Fruit fly (Drosophila melanogaster) whole organism, prepupa: ENCODE measurements around the gene CG6154.

Experiments
- Blimp-1 ChIP-seq: fragments of 200-800 bp; sonication (Bioruptor generic); optimal IDR thresholded peaks from 3 replicates; lab custom pipeline; 2017; ENCODE audit warnings: missing biosample characterization, missing genetic modification characterization, mild to moderate bottlenecking, moderate library complexity, missing genetic modification reagents
- CG10631 ChIP-seq: fragments of 200-800 bp; sonication (Bioruptor generic); optimal IDR thresholded peaks from 2 replicates; lab custom pipeline; 2016; ENCODE audit warnings: missing biosample characterization, missing genetic modification characterization
- CG10669 ChIP-seq: fragments of 200-800 bp; sonication (Bioruptor generic); optimal IDR thresholded peaks from 3 replicates; lab custom pipeline; 2018; ENCODE audit warnings: missing biosample characterization, mild to moderate bottlenecking, missing genetic modification characterization, moderate library complexity
- CG11294 ChIP-seq: fragments of 200-800 bp; sonication (Bioruptor generic); IDR thresholded peaks from 2 replicates; pipeline ENCODE4 v1.3.6; 2022; ENCODE audit warnings: missing biosample characterization, missing genetic modification characterization
- CG11902 ChIP-seq: fragments of 200-800 bp; sonication (Bioruptor generic); optimal IDR thresholded peaks from 3 replicates; lab custom pipeline; 2016; ENCODE audit warnings: missing biosample characterization, missing genetic modification characterization
- CG15336 ChIP-seq: fragments of 200-800 bp; sonication (Bioruptor generic); IDR thresholded peaks from 2 replicates; pipeline ENCODE4 v1.3.6; 2022; ENCODE audit warnings: missing biosample characterization, missing genetic modification characterization
- CG3032 ChIP-seq: fragments of 200-800 bp; optimal IDR thresholded peaks from 2 replicates; lab custom pipeline; 2019; ENCODE audit warnings: missing biosample characterization, mild to moderate bottlenecking, missing genetic modification characterization, moderate library complexity
- CG31627 ChIP-seq: fragments of 200-800 bp; sonication (Bioruptor generic); optimal IDR thresholded peaks from 3 replicates; lab custom pipeline; 2016; ENCODE audit warnings: missing biosample characterization, missing genetic modification characterization
- CG34406 ChIP-seq: fragments of 200-800 bp; sonication (Bioruptor generic); optimal IDR thresholded peaks from 3 replicates; lab custom pipeline; 2016; ENCODE audit warnings: missing biosample characterization, missing genetic modification characterization
- CG3919 ChIP-seq: fragments of 200-800 bp; sonication (Bioruptor generic); optimal IDR thresholded peaks from 3 replicates; lab custom pipeline; 2016; ENCODE audit warnings: missing biosample characterization, missing genetic modification characterization
- CG4318 ChIP-seq: fragments of 200-800 bp; sonication (Bioruptor generic); optimal IDR thresholded peaks from 3 replicates; lab custom pipeline; 2017; ENCODE audit warnings: missing biosample characterization, mild to moderate bottlenecking, missing genetic modification characterization
- CG6163 ChIP-seq: fragments of 200-800 bp; sonication (Bioruptor generic); IDR thresholded peaks from 3 replicates; pipeline ENCODE4 v1.3.6; 2022; ENCODE audit warnings: missing biosample characterization, missing genetic modification characterization
- CG6276 ChIP-seq: fragments of 200-800 bp; sonication (Bioruptor generic); optimal IDR thresholded peaks from 2 replicates; lab custom pipeline; 2017; ENCODE audit warnings: missing biosample characterization, mild to moderate bottlenecking, missing genetic modification characterization
- CG6792 ChIP-seq: fragments of 200-800 bp; sonication (Bioruptor generic); optimal IDR thresholded peaks from 3 replicates; lab custom pipeline; 2016; ENCODE audit warnings: missing biosample characterization, missing genetic modification characterization
- CG6854 ChIP-seq: fragments of 200-800 bp; sonication (Bioruptor generic); optimal IDR thresholded peaks from 2 replicates; lab custom pipeline; 2017; ENCODE audit warnings: missing biosample characterization, mild to moderate bottlenecking, missing genetic modification characterization
- CG7368 ChIP-seq: fragments of 200-800 bp; sonication (Bioruptor generic); optimal IDR thresholded peaks from 3 replicates; lab custom pipeline; 2016; ENCODE audit warnings: missing biosample characterization, missing genetic modification characterization
- CG8119 ChIP-seq: fragments of 200-800 bp; sonication (Bioruptor generic); IDR thresholded peaks from 3 replicates; pipeline ENCODE4 v1.3.6; 2022; ENCODE audit warnings: missing biosample characterization, missing genetic modification characterization
- CG8319 ChIP-seq: fragments of 200-800 bp; sonication (Bioruptor generic); optimal IDR thresholded peaks from 3 replicates; lab custom pipeline; 2016; ENCODE audit warnings: missing biosample characterization, missing genetic modification characterization
- CG8632 ChIP-seq: fragments of 200-800 bp; sonication (Bioruptor generic); optimal IDR thresholded peaks from 3 replicates; lab custom pipeline; 2016; ENCODE audit warnings: missing biosample characterization, missing genetic modification characterization
- CG9139 ChIP-seq: fragments of 200-800 bp; sonication (Bioruptor generic); optimal IDR thresholded peaks from 3 replicates; lab custom pipeline; 2017; ENCODE audit warnings: missing biosample characterization, mild to moderate bottlenecking, missing genetic modification characterization
- Eip75B ChIP-seq: fragments of 200-800 bp; sonication (Bioruptor generic); optimal IDR thresholded peaks from 3 replicates; lab custom pipeline; 2016; ENCODE audit warnings: missing biosample characterization, missing genetic modification characterization
- Eip93F ChIP-seq: fragments of 200-800 bp; sonication (Bioruptor generic); optimal IDR thresholded peaks from 2 replicates; lab custom pipeline; 2016; ENCODE audit warnings: missing biosample characterization, mild to moderate bottlenecking, missing genetic modification characterization
- Ets21C ChIP-seq: fragments of 200-800 bp; sonication (Bioruptor generic); optimal IDR thresholded peaks from 3 replicates; lab custom pipeline; 2016; ENCODE audit warnings: missing biosample characterization, missing genetic modification characterization
- Ets96B ChIP-seq: fragments of 200-800 bp; optimal IDR thresholded peaks from 2 replicates; lab custom pipeline; 2019; ENCODE audit warnings: missing biosample characterization, mild to moderate bottlenecking, missing genetic modification characterization, moderate library complexity
- Gug ChIP-seq: fragments of 200-800 bp; sonication (Bioruptor generic); IDR thresholded peaks from 2 replicates; pipeline ENCODE4 v1.3.6; 2022; ENCODE audit warnings: missing biosample characterization, missing genetic modification characterization
- Hr39 ChIP-seq: fragments of 200-800 bp; sonication (Bioruptor generic); optimal IDR thresholded peaks from 2 replicates; lab custom pipeline; 2016; ENCODE audit warnings: missing biosample characterization, missing genetic modification characterization
- Hr4 ChIP-seq: fragments of 200-800 bp; sonication (Bioruptor generic); optimal IDR thresholded peaks from 3 replicates; lab custom pipeline; 2016; ENCODE audit warnings: missing biosample characterization, missing genetic modification characterization
- Lpt ChIP-seq: fragments of 200-800 bp; sonication (Bioruptor generic); optimal IDR thresholded peaks from 3 replicates; lab custom pipeline; 2016; ENCODE audit warnings: missing biosample characterization, missing genetic modification characterization
- OdsH ChIP-seq: fragments of 200-800 bp; sonication (Bioruptor generic); optimal IDR thresholded peaks from 3 replicates; lab custom pipeline; 2016; ENCODE audit warnings: missing biosample characterization, missing genetic modification characterization
- Smox ChIP-seq: fragments of 200-800 bp; sonication (Bioruptor generic); optimal IDR thresholded peaks from 3 replicates; lab custom pipeline; 2016; ENCODE audit warnings: missing biosample characterization, missing genetic modification characterization
- Sox102F ChIP-seq: fragments of 200-800 bp; sonication (Bioruptor generic); optimal IDR thresholded peaks from 2 replicates; lab custom pipeline; 2016; ENCODE audit warnings: missing biosample characterization, mild to moderate bottlenecking, missing genetic modification characterization
- Sox14 ChIP-seq: fragments of 200-800 bp; sonication (Bioruptor generic); optimal IDR thresholded peaks from 3 replicates; lab custom pipeline; 2016; ENCODE audit warnings: missing biosample characterization, missing genetic modification characterization
- Sox15 ChIP-seq: fragments of 200-800 bp; sonication (Bioruptor generic); optimal IDR thresholded peaks from 3 replicates; lab custom pipeline; 2016; ENCODE audit warnings: missing biosample characterization, missing genetic modification characterization
- achi ChIP-seq: fragments of 200-800 bp; sonication (Bioruptor generic); optimal IDR thresholded peaks from 3 replicates; lab custom pipeline; 2016; ENCODE audit warnings: missing biosample characterization, missing genetic modification characterization
- acj6 ChIP-seq: fragments of 200-800 bp; sonication (Bioruptor generic); optimal IDR thresholded peaks from 3 replicates; lab custom pipeline; 2016; ENCODE audit warnings: missing biosample characterization, missing genetic modification characterization
- cyc ChIP-seq: fragments of 200-800 bp; sonication (Bioruptor generic); optimal IDR thresholded peaks from 3 replicates; lab custom pipeline; 2016; ENCODE audit warnings: missing biosample characterization, missing genetic modification characterization
- dac ChIP-seq: fragments of 200-800 bp; sonication (Bioruptor generic); optimal IDR thresholded peaks from 2 replicates; lab custom pipeline; 2017; ENCODE audit warnings: missing biosample characterization, mild to moderate bottlenecking, missing genetic modification characterization
- eg ChIP-seq: fragments of 200-800 bp; sonication (Bioruptor generic); IDR thresholded peaks from 3 replicates; pipeline ENCODE4 v1.3.6; 2022; ENCODE audit warnings: missing biosample characterization, missing genetic modification characterization
- esn ChIP-seq: fragments of 200-800 bp; sonication (Bioruptor generic); optimal IDR thresholded peaks from 2 replicates; lab custom pipeline; 2016; ENCODE audit warnings: missing biosample characterization, mild to moderate bottlenecking, missing genetic modification characterization, moderate library complexity
- fd59A ChIP-seq: fragments of 200-800 bp; sonication (Bioruptor generic); optimal IDR thresholded peaks from 2 replicates; lab custom pipeline; 2017; ENCODE audit warnings: missing biosample characterization, mild to moderate bottlenecking, missing genetic modification characterization, missing genetic modification reagents
- fd85E ChIP-seq: fragments of 200-800 bp; sonication (Bioruptor generic); optimal IDR thresholded peaks from 3 replicates; lab custom pipeline; 2016; ENCODE audit warnings: missing biosample characterization, missing genetic modification characterization
- fkh ChIP-seq: fragments of 200-800 bp; sonication (Bioruptor generic); optimal IDR thresholded peaks from 3 replicates; lab custom pipeline; 2017; ENCODE audit warnings: missing biosample characterization, mild to moderate bottlenecking, missing genetic modification characterization, moderate library complexity
- net ChIP-seq: fragments of 200-800 bp; sonication (Bioruptor generic); optimal IDR thresholded peaks from 3 replicates; lab custom pipeline; 2016; ENCODE audit warnings: missing biosample characterization, missing genetic modification characterization
- pdm3 ChIP-seq: fragments of 200-800 bp; sonication (Bioruptor generic); optimal IDR thresholded peaks from 3 replicates; lab custom pipeline; 2016; ENCODE audit warnings: missing biosample characterization, missing genetic modification characterization
- salr ChIP-seq, 2 experiments: fragments of 200-800 bp; sonication (Bioruptor generic); optimal IDR thresholded peaks; 3 replicates each; lab custom pipeline; 2016 to 2018; ENCODE audit warnings: missing biosample characterization in 2 of 2, missing genetic modification characterization in 2 of 2, mild to moderate bottlenecking in 1 of 2
- spab ChIP-seq: fragments of 200-800 bp; sonication (Bioruptor generic); optimal IDR thresholded peaks from 2 replicates; lab custom pipeline; 2017; ENCODE audit warnings: missing biosample characterization, mild to moderate bottlenecking, missing genetic modification characterization, missing genetic modification reagents
- ss ChIP-seq, 2 experiments: fragments of 200-800 bp; sonication (Bioruptor generic); optimal IDR thresholded peaks; 2 replicates in 1 of 2; 3 replicates in 1 of 2; lab custom pipeline; 2017 to 2018; ENCODE audit warnings: mild to moderate bottlenecking in 2 of 2, missing biosample characterization in 2 of 2, missing genetic modification characterization in 2 of 2, moderate library complexity in 1 of 2
- topi ChIP-seq: fragments of 200-800 bp; sonication (Bioruptor generic); optimal IDR thresholded peaks from 3 replicates; lab custom pipeline; 2016; ENCODE audit warnings: missing biosample characterization, missing genetic modification characterization
- vri ChIP-seq: fragments of 200-800 bp; sonication (Bioruptor generic); optimal IDR thresholded peaks from 3 replicates; lab custom pipeline; 2016; ENCODE audit warnings: missing biosample characterization, mild to moderate bottlenecking, missing genetic modification characterization

The CG6154 gene

dm6 chr3R:26230016-26230415 is 32.4 kb upstream of the CG6154 start, which contains the start of gene CG12290 (continued):
- TF ChIP-seq CG3919 (GFP tag; lab: Kevin White, UChicago) (peak; percentile 57), Hr4 (GFP tag; lab: Kevin White, UChicago) (peak; percentile 9), cyc (GFP tag; lab: Kevin White, UChicago) (peak; percentile 11), CG15336 (GFP tag; lab: Robert Waterston, UW) (peak; percentile 42; the same call in 1 of the 2 replicates), CG10669 (no peak), fkh (GFP tag; lab: Kevin White, UChicago) (peak; percentile 15), CG7368 (GFP tag; lab: Kevin White, UChicago) (peak; percentile 4), pdm3 (GFP tag; lab: Kevin White, UChicago) (peak; percentile 29), salr (GFP tag; optimal IDR thresholded peaks at IDR 0.05; lab: Kevin White, UChicago) (peak in 1 of 2 experiments; percentile 15), CG8319 (GFP tag; lab: Kevin White, UChicago) (no peak), achi (GFP tag; lab: Kevin White, UChicago) (no peak), CG8632 (GFP tag; lab: Kevin White, UChicago) (peak; percentile 38), CG6854 (peak; percentile 98), eg (GFP tag; lab: Robert Waterston, UW) (peak; percentile 78; the same call in 2 of the 3 replicates), Gug (GFP tag; lab: Robert Waterston, UW) (no peak), CG31627 (GFP tag; lab: Kevin White, UChicago) (peak; percentile 12), Sox102F (GFP tag; lab: Kevin White, UChicago) (peak; percentile 18), Smox (GFP tag; lab: Kevin White, UChicago) (peak; percentile 19), CG34406 (no peak), Eip93F (GFP tag; lab: Kevin White, UChicago) (no peak), CG11902 (GFP tag; lab: Kevin White, UChicago) (no peak), Sox15 (GFP tag; lab: Kevin White, UChicago) (peak; percentile 4), Eip75B (GFP tag; lab: Kevin White, UChicago) (peak; percentile 11), OdsH (GFP tag; lab: Kevin White, UChicago) (peak; percentile 16), spab (GFP tag; lab: Kevin White, UChicago) (no peak), Sox14 (GFP tag; lab: Kevin White, UChicago) (peak; percentile 27), net (GFP tag; lab: Kevin White, UChicago) (peak; percentile 43), fd59A (GFP tag; lab: Kevin White, UChicago) (no peak), CG4318 (no peak), acj6 (no peak), Ets21C (GFP tag; lab: Kevin White, UChicago) (peak; percentile 17), vri (GFP tag; lab: Kevin White, UChicago) (peak; percentile 43), dac (GFP tag; lab: Kevin White, UChicago) (no peak), CG3032 (tag; lab: Kevin White, UChicago) (no peak), fd85E (peak; percentile 63), CG8119 (peak; percentile 32; the same call in 1 of the 3 replicates), CG9139 (peak; percentile 15), CG11294 (GFP tag; lab: Robert Waterston, UW) (no peak)

dm6 chr3R:26235034-26235433 is 27.4 kb upstream of the CG6154 start:
- TF ChIP-seq Hr39 (GFP tag; lab: Kevin White, UChicago) (peak; percentile 63), vri (GFP tag; lab: Kevin White, UChicago) (peak; percentile 43), acj6 (peak; percentile 30), CG7368 (GFP tag; lab: Kevin White, UChicago) (no peak), eg (GFP tag; lab: Robert Waterston, UW) (peak; percentile 68), CG6854 (no peak), CG8319 (GFP tag; lab: Kevin White, UChicago) (no peak), CG6792 (GFP tag; lab: Kevin White, UChicago) (peak; percentile 6), Lpt (no peak), CG10669 (no peak), CG3919 (GFP tag; lab: Kevin White, UChicago) (peak; percentile 34), achi (GFP tag; lab: Kevin White, UChicago) (peak; percentile 44), Ets96B (tag; lab: Kevin White, UChicago) (no peak), CG11902 (GFP tag; lab: Kevin White, UChicago) (no peak), topi (GFP tag; lab: Kevin White, UChicago) (peak; percentile 59), CG6276 (no peak), Blimp-1 (GFP tag; lab: Kevin White, UChicago) (no peak), OdsH (GFP tag; lab: Kevin White, UChicago) (peak; percentile 30), Hr4 (GFP tag; lab: Kevin White, UChicago) (peak; percentile 41), CG6163 (GFP tag; lab: Robert Waterston, UW) (peak; percentile 65), esn (GFP tag; lab: Kevin White, UChicago) (peak; percentile 60), ss (GFP tag; optimal IDR thresholded peaks at IDR 0.05; lab: Kevin White, UChicago) (no peak), fd85E (no peak), CG10631 (GFP tag; lab: Kevin White, UChicago) (peak; percentile 4), Eip75B (GFP tag; lab: Kevin White, UChicago) (peak; percentile 19), pdm3 (GFP tag; lab: Kevin White, UChicago) (peak; percentile 39)
